Worm (Caenorhabditis elegans): Measurements from ENCODE around the gene T01H3.5.

Gene T01H3.5

ce11 chrII:7873843-7874372 is 5.5 kb upstream of the T01H3.5 start, which contains the start of gene T01H3.3:
Gene T01H3.3 (minus strand): TSS chrII:7873893.
- TF ChIP-seq ama-1 (optimal IDR thresholded peaks at IDR 0.05) (no peak), C34F6.9 (tag; optimal IDR thresholded peaks at IDR 0.05) (peak; percentile 67), crh-2 (tag; optimal IDR thresholded peaks at IDR 0.05) (peak; percentile 39), dmd-4 (tag; optimal IDR thresholded peaks at IDR 0.05) (no peak), lin-13 (GFP tag; optimal IDR thresholded peaks at IDR 0.05) (peak; percentile 44), lin-11 (tag; optimal IDR thresholded peaks at IDR 0.05) (peak; percentile 11), unc-55 (GFP tag; optimal IDR thresholded peaks at IDR 0.05) (peak; percentile 77), elt-1 (tag; optimal IDR thresholded peaks at IDR 0.05) (no peak), blmp-1 (tag; optimal IDR thresholded peaks at IDR 0.05; ENCODE audit: insufficient read depth) (no peak), lsy-2 (tag; optimal IDR thresholded peaks at IDR 0.05) (peak in 1 of 2 experiments; percentile 82), unc-62 (GFP tag; optimal IDR thresholded peaks at IDR 0.05) (no peak), sma-9 (GFP tag; optimal IDR thresholded peaks at IDR 0.05) (peak; percentile 32), sma-9 (tag; optimal IDR thresholded peaks at IDR 0.05) (no peak), Y55F3AM.14 (GFP tag; optimal IDR thresholded peaks at IDR 0.05) (no peak), F13H6.1 (tag; optimal IDR thresholded peaks at IDR 0.05) (no peak), nhr-129 (tag; optimal IDR thresholded peaks at IDR 0.05) (peak; percentile 36), nhr-25 (tag; optimal IDR thresholded peaks at IDR 0.05) (peak; percentile 31), nhr-77 (tag; optimal IDR thresholded peaks at IDR 0.05) (no peak), gmeb-1 (tag; optimal IDR thresholded peaks at IDR 0.05) (peak; percentile 16), unc-39 (tag; optimal IDR thresholded peaks at IDR 0.05) (no peak)

- TF ChIP-seq lsy-2 (tag; optimal IDR thresholded peaks at IDR 0.05) (peak in 1 of 2 experiments; percentile 12), crh-2 (tag; optimal IDR thresholded peaks at IDR 0.05) (peak; percentile 3), ama-1 (optimal IDR thresholded peaks at IDR 0.05) (peak; percentile 2), nhr-237 (tag; optimal IDR thresholded peaks at IDR 0.05) (no peak)
Observed at ce11 chrII:7877744-7878468, 1.5 kb upstream of the T01H3.5 start, which contains the start of gene T01H3.2. Gene T01H3.2 (minus strand): TSS chrII:7877994.

ce11 chrII:7880373-7880862 is 1.0 kb downstream of the T01H3.5 start, which contains the start of gene perm-1:
Gene perm-1 (plus strand): TSS chrII:7880812.
- TF ChIP-seq ceh-82 (tag; optimal IDR thresholded peaks at IDR 0.05) (no peak), lsy-2 (tag; optimal IDR thresholded peaks at IDR 0.05) (peak in 1 of 2 experiments; percentile 53)

- TF ChIP-seq unc-62 (GFP tag; optimal IDR thresholded peaks at IDR 0.05) (no peak), peb-1 (tag; optimal IDR thresholded peaks at IDR 0.05) (no peak), gmeb-1 (tag; optimal IDR thresholded peaks at IDR 0.05) (no peak), F13H6.1 (tag; optimal IDR thresholded peaks at IDR 0.05) (no peak), C34F6.9 (tag; optimal IDR thresholded peaks at IDR 0.05) (peak; percentile 65), lin-11 (tag; optimal IDR thresholded peaks at IDR 0.05) (peak; percentile 23), lsy-2 (tag; optimal IDR thresholded peaks at IDR 0.05) (peak in 1 of 2 experiments; percentile 38), unc-55 (GFP tag; optimal IDR thresholded peaks at IDR 0.05) (peak; percentile 95), nhr-129 (tag; optimal IDR thresholded peaks at IDR 0.05) (peak; percentile 20), mbf-1 (tag; optimal IDR thresholded peaks at IDR 0.05) (no peak), nhr-23 (tag; optimal IDR thresholded peaks at IDR 0.05) (no peak)
Observed at ce11 chrII:7884898-7885297, 5.5 kb downstream of the T01H3.5 start.

ce11 chrII:7887295-7887694 is 7.9 kb downstream of the T01H3.5 start:
- no peak for TF ChIP-seq Y55F3AM.14 (GFP tag; optimal IDR thresholded peaks at IDR 0.05)
- TF ChIP-seq ztf-4 (tag; optimal IDR thresholded peaks at IDR 0.05): peak; percentile 75
- TF ChIP-seq ZK546.5 (tag; optimal IDR thresholded peaks at IDR 0.05): no peak
- no peak for TF ChIP-seq mab-5 (tag; optimal IDR thresholded peaks at IDR 0.05)
- TF ChIP-seq unc-39 (tag; optimal IDR thresholded peaks at IDR 0.05): no peak
- peak; percentile 85 for TF ChIP-seq crh-2 (tag; optimal IDR thresholded peaks at IDR 0.05)
- peak; percentile 44 for TF ChIP-seq unc-55 (GFP tag; optimal IDR thresholded peaks at IDR 0.05)
- no peak for TF ChIP-seq elt-3 (tag; optimal IDR thresholded peaks at IDR 0.05)
- TF ChIP-seq aly-2 (tag; optimal IDR thresholded peaks at IDR 0.05): no peak
- no peak for TF ChIP-seq R02D3.7 (tag; optimal IDR thresholded peaks at IDR 0.05)
- no peak for TF ChIP-seq ceh-82 (tag; optimal IDR thresholded peaks at IDR 0.05)
- peak; percentile 92 for TF ChIP-seq nhr-129 (tag; optimal IDR thresholded peaks at IDR 0.05)
- TF ChIP-seq ztf-1 (GFP tag; conservative IDR thresholded peaks at IDR 0.05): no peak
- no peak for TF ChIP-seq nhr-11 (tag; optimal IDR thresholded peaks at IDR 0.05)
- no peak for TF ChIP-seq ztf-11 (tag; optimal IDR thresholded peaks at IDR 0.05)
- no peak for TF ChIP-seq nhr-12 (tag; optimal IDR thresholded peaks at IDR 0.05)
- no peak for TF ChIP-seq F13H6.1 (tag; optimal IDR thresholded peaks at IDR 0.05)
- TF ChIP-seq fos-1 (tag; optimal IDR thresholded peaks at IDR 0.05): peak; percentile 58
- TF ChIP-seq nhr-237 (tag; optimal IDR thresholded peaks at IDR 0.05): no peak
- no peak for TF ChIP-seq snpc-4 (tag; optimal IDR thresholded peaks at IDR 0.05)
- TF ChIP-seq lin-13 (GFP tag; optimal IDR thresholded peaks at IDR 0.05): peak; percentile 17
- TF ChIP-seq mbf-1 (tag; optimal IDR thresholded peaks at IDR 0.05): no peak
- no peak for TF ChIP-seq alr-1 (tag; optimal IDR thresholded peaks at IDR 0.05)
- TF ChIP-seq nhr-23 (tag; optimal IDR thresholded peaks at IDR 0.05): no peak
- no peak for TF ChIP-seq nhr-6 (tag; optimal IDR thresholded peaks at IDR 0.05)
- TF ChIP-seq ama-1 (optimal IDR thresholded peaks at IDR 0.05): peak; percentile 41
- peak; percentile 88 for TF ChIP-seq C34F6.9 (tag; optimal IDR thresholded peaks at IDR 0.05)
- TF ChIP-seq sma-9 (GFP tag; optimal IDR thresholded peaks at IDR 0.05): peak; percentile 40
- no peak for TF ChIP-seq sma-9 (tag; optimal IDR thresholded peaks at IDR 0.05)
- TF ChIP-seq zag-1 (tag; optimal IDR thresholded peaks at IDR 0.05): peak; percentile 83
- TF ChIP-seq lin-39 (tag; optimal IDR thresholded peaks at IDR 0.05): no peak

Measured in whole organism, L2 larva.